Worm (Caenorhabditis elegans): ENCODE measurements around the gene D2062.5.
"Not testable (repeated sequence)": the region's sequence is repeated elsewhere in the genome, so short reads cannot be mapped to it uniquely, and the experiment has no call there.

DNA sequence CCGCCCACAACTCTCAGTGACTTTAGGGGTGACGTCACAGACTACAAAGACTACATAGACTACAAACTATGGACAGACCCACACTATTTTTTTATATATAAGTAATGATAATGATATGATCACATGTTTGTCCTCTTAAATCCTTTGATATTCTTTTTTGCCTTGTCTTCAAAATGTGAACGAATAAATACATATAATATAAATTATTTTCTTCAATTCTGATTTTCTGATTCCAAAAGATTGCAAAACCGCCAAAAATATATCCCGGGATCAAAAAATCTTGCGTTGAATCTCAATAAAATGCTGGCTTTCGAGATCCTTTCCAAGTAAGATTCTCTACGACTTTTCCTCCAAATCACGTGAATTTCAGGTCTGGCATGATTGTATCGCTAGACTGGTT lies 22.4 kb upstream of the D2062.5 start, which contains the start of gene F33H12.1:
- TF ChIP-seq aly-1 (tag; optimal IDR thresholded peaks at IDR 0.05); sea-1 (GFP tag; conservative IDR thresholded peaks at IDR 0.05); ets-7 (tag; optimal IDR thresholded peaks at IDR 0.05); ama-1 (optimal IDR thresholded peaks at IDR 0.05); hmbx-1 (tag; optimal IDR thresholded peaks at IDR 0.05): not testable (repeated sequence)
